Fruit fly (Drosophila melanogaster) whole organism, wandering third instar larva: ENCODE results near the gene CG8097.

Experiments used
- Dfd ChIP-seq: fragments of >200 bp; optimal IDR thresholded peaks from 2 replicates; lab custom pipeline; 2017; ENCODE audit warnings: missing biosample characterization, missing genetic modification characterization
- Dif ChIP-seq: fragments of 200-275, 200-300 bp; sonication (Bioruptor generic); optimal IDR thresholded peaks from 2 replicates; lab custom pipeline; 2018; ENCODE audit warnings: missing biosample characterization, missing genetic modification characterization; ENCODE audit not compliant: partially characterized antibody
- Hr78 ChIP-seq: fragments of >200 bp; optimal IDR thresholded peaks from 2 replicates; lab custom pipeline; 2017; ENCODE audit warnings: missing biosample characterization, missing genetic modification characterization
- N ChIP-seq: fragments of >200 bp; optimal IDR thresholded peaks from 2 replicates; lab custom pipeline; 2018; ENCODE audit warnings: missing biosample characterization, missing external identifiers, missing genetic modification characterization
- OdsH ChIP-seq: fragments of 200-800 bp; sonication (Bioruptor generic); optimal IDR thresholded peaks from 2 replicates; lab custom pipeline; 2016; ENCODE audit warnings: missing biosample characterization, mild to moderate bottlenecking, missing genetic modification characterization
- Rel ChIP-seq, 2 experiments: fragments of 200-800 bp; sonication (Bioruptor generic) in 1 of 2; optimal IDR thresholded peaks; 2 replicates in 1 of 2; 3 replicates in 1 of 2; lab custom pipeline; 2016 to 2019; ENCODE audit warnings: mild to moderate bottlenecking in 2 of 2, missing biosample characterization in 2 of 2, missing genetic modification characterization in 2 of 2, moderate library complexity in 1 of 2
- Sp1 ChIP-seq: fragments of 200-800 bp; sonication (Bioruptor generic); optimal IDR thresholded peaks from 3 replicates; lab custom pipeline; 2019; ENCODE audit warnings: missing biosample characterization, mild to moderate bottlenecking, missing genetic modification characterization, moderate library complexity
- brk ChIP-seq: fragments of 200-800 bp; sonication (Bioruptor generic); optimal IDR thresholded peaks from 2 replicates; lab custom pipeline; 2016; ENCODE audit warnings: missing biosample characterization, mild to moderate bottlenecking, missing genetic modification characterization
- h ChIP-seq: fragments of 200-800 bp; sonication (Bioruptor generic); optimal IDR thresholded peaks from 3 replicates; lab custom pipeline; 2016; ENCODE audit warnings: missing biosample characterization, mild to moderate bottlenecking, missing genetic modification characterization
- jim ChIP-seq: fragments of 175-275, 200-325 bp; sonication (Bioruptor generic); optimal IDR thresholded peaks from 2 replicates; lab custom pipeline; 2016; ENCODE audit warnings: missing biosample characterization, mild to moderate bottlenecking, missing genetic modification characterization
- lola ChIP-seq: fragments of >200 bp; optimal IDR thresholded peaks from 2 replicates; lab custom pipeline; 2017; ENCODE audit warnings: missing biosample characterization, missing genetic modification characterization
- psq ChIP-seq: fragments of 200-800 bp; sonication (Bioruptor generic); optimal IDR thresholded peaks from 3 replicates; lab custom pipeline; 2017; ENCODE audit warnings: missing biosample characterization, mild to moderate bottlenecking, missing genetic modification characterization, moderate library complexity
- sage ChIP-seq: fragments of 200-800 bp; sonication (Bioruptor generic); optimal IDR thresholded peaks from 2 replicates; lab custom pipeline; 2016; ENCODE audit warnings: missing biosample characterization, mild to moderate bottlenecking, missing genetic modification characterization
- woc ChIP-seq: sonication (Bioruptor generic); optimal IDR thresholded peaks from 2 replicates; lab custom pipeline; 2016; ENCODE audit warnings: missing biosample characterization, mild to moderate bottlenecking, missing genetic modification characterization

DNA sequence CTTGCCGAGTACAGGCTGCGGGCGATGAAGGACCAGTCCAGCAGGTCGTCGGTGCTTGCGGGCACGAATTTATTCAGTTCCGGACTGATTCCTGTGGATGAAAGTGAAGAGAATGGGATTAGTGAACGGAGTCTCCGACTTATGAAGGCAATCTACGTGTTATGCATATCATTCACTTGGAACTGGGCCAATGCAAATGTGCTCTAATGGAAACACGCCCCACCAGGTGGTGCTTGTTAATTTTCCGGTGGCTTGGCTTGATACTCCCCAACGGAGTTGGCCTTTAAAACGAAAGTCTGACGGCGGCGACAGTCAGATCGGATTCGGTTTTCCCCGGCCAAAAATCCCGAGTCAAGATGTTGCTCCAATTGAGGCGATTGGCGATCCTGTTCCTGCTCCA, 4.5 kb downstream of the CG8097 start, which contains the start of gene Alp11:
- TF ChIP-seq jim (no peak), sage (GFP tag; lab: Kevin White, UChicago) (no peak), lola (no peak), h (GFP tag; lab: Kevin White, UChicago) (no peak), woc (GFP tag; lab: Kevin White, UChicago) (no peak), brk (no peak), Rel (GFP tag; optimal IDR thresholded peaks at IDR 0.05; lab: Kevin White, UChicago) (no peak), Rel (tag; optimal IDR thresholded peaks at IDR 0.05; lab: Kevin White, UChicago) (no peak), Dfd (GFP tag; lab: Kevin White, UChicago) (no peak), OdsH (no peak), Dif (GFP tag; lab: Kevin White, UChicago) (no peak), Hr78 (no peak), Sp1 (GFP tag; lab: Kevin White, UChicago) (no peak), N (GFP tag; lab: Kevin White, UChicago) (no peak), psq (GFP tag; lab: Kevin White, UChicago) (no peak)
